Worm (Caenorhabditis elegans) whole organism, L1 larva: ENCODE results near the gene rfc-1.

Source experiments
- C16A3.4 ChIP-seq: fragments of 150-350 bp; optimal IDR thresholded peaks from 2 replicates; lab custom pipeline; 2014; ENCODE audit warnings: missing biosample characterization, missing genetic modification characterization
- aly-2 ChIP-seq: fragments of 150-350 bp; optimal IDR thresholded peaks from 2 replicates; lab custom pipeline; 2014; ENCODE audit warnings: missing biosample characterization, missing genetic modification characterization
- blmp-1 ChIP-seq: fragments of 150-350 bp; optimal IDR thresholded peaks from 2 replicates; lab custom pipeline; 2014; ENCODE audit warnings: missing biosample characterization, missing genetic modification characterization
- ceh-63 ChIP-seq: fragments of 200-800 bp; sonication (Bioruptor generic); optimal IDR thresholded peaks from 2 replicates; lab custom pipeline; 2018; ENCODE audit warnings: mild to moderate bottlenecking, missing genetic modification characterization, missing compliant biosample characterization
- dpl-1 ChIP-seq, 3 experiments: fragments of 150-350 bp in 2 of 3; sonication (generic microtip) in 1 of 3; optimal IDR thresholded peaks; 2 replicates each; lab custom pipeline; 2014 to 2017; ENCODE audit warnings: missing biosample characterization in 3 of 3, missing genetic modification characterization in 3 of 3, missing genetic modification reagents in 3 of 3
- dsc-1 ChIP-seq: sonication (generic microtip); optimal IDR thresholded peaks from 2 replicates; lab custom pipeline; 2016; ENCODE audit warnings: mild to moderate bottlenecking, missing genetic modification characterization, missing compliant biosample characterization
- efl-1 ChIP-seq, 4 experiments: fragments of 150-350 bp; optimal IDR thresholded peaks in 3 of 4; peaks in 1 of 4; 1 replicate in 1 of 4; 2 replicates in 3 of 4; lab custom pipeline; 2014; ENCODE audit warnings: missing biosample characterization in 2 of 4, missing genetic modification characterization in 2 of 4, missing genetic modification reagents in 2 of 4
- elt-2 ChIP-seq: sonication (generic microtip); optimal IDR thresholded peaks from 2 replicates; lab custom pipeline; 2016; ENCODE audit warnings: missing genetic modification characterization, mild to moderate bottlenecking, inconsistent platforms, missing compliant biosample characterization, missing genetic modification reagents
- grh-1 ChIP-seq: fragments of 200-800 bp; sonication (Bioruptor generic); IDR thresholded peaks from 2 replicates; pipeline ENCODE4 v1.3.6; 2022; ENCODE audit warnings: missing genetic modification reagents, missing genetic modification characterization, missing compliant biosample characterization
- hlh-17 ChIP-seq: fragments of 200-800 bp; sonication (Bioruptor generic); optimal IDR thresholded peaks from 2 replicates; lab custom pipeline; 2018; ENCODE audit warnings: missing genetic modification characterization, mild to moderate bottlenecking, missing compliant biosample characterization, moderate library complexity, borderline replicate concordance
- hlh-4 ChIP-seq: sonication (generic microtip); optimal IDR thresholded peaks from 2 replicates; lab custom pipeline; 2016; ENCODE audit warnings: mild to moderate bottlenecking, missing genetic modification characterization, missing compliant biosample characterization
- hpl-2 ChIP-seq: fragments of 150-350 bp; optimal IDR thresholded peaks from 2 replicates; lab custom pipeline; 2014; ENCODE audit warnings: missing biosample characterization, missing genetic modification reagents, missing genetic modification characterization
- irx-1 ChIP-seq: sonication (generic microtip); optimal IDR thresholded peaks from 2 replicates; lab custom pipeline; 2016; ENCODE audit warnings: missing genetic modification characterization, missing compliant biosample characterization
- isw-1 ChIP-seq: fragments of 200-800 bp; sonication (Bioruptor generic); IDR thresholded peaks from 2 replicates; pipeline ENCODE4 v1.3.6; 2022; ENCODE audit warnings: missing genetic modification characterization, missing compliant biosample characterization
- lin-14 ChIP-seq: fragments of 200-800 bp; sonication (Bioruptor generic); optimal IDR thresholded peaks from 2 replicates; lab custom pipeline; 2018; ENCODE audit warnings: mild to moderate bottlenecking, missing genetic modification characterization, moderate library complexity, missing compliant biosample characterization
- lin-15B ChIP-seq: fragments of 150-350 bp; sonication (generic microtip); optimal IDR thresholded peaks from 3 replicates; lab custom pipeline; 2014; ENCODE audit warnings: missing biosample characterization, missing genetic modification characterization
- lin-35 ChIP-seq, 2 experiments: fragments of 150-350 bp; optimal IDR thresholded peaks; 2 replicates each; lab custom pipeline; 2014; ENCODE audit warnings: missing biosample characterization in 2 of 2, missing genetic modification characterization in 2 of 2, missing genetic modification reagents in 2 of 2
- lsy-2 ChIP-seq, 2 experiments: fragments of 150-350 bp; optimal IDR thresholded peaks; 2 replicates each; lab custom pipeline; 2014; ENCODE audit warnings: missing biosample characterization in 2 of 2, missing genetic modification characterization in 2 of 2
- mdl-1 ChIP-seq, 2 experiments: fragments of 150-350 bp; optimal IDR thresholded peaks; 2 replicates each; lab custom pipeline; 2014 to 2017; ENCODE audit warnings: missing biosample characterization in 2 of 2, missing genetic modification characterization in 2 of 2, inconsistent platforms in 1 of 2
- mep-1 ChIP-seq: fragments of 150-350 bp; optimal IDR thresholded peaks from 2 replicates; lab custom pipeline; 2014; ENCODE audit warnings: missing biosample characterization, missing genetic modification characterization
- nhr-20 ChIP-seq: sonication (generic microtip); optimal IDR thresholded peaks from 2 replicates; lab custom pipeline; 2016; ENCODE audit warnings: mild to moderate bottlenecking, missing genetic modification characterization, missing compliant biosample characterization
- nhr-28 ChIP-seq: fragments of 150-350 bp; optimal IDR thresholded peaks from 2 replicates; lab custom pipeline; 2014; ENCODE audit warnings: missing biosample characterization, missing genetic modification characterization
- nhr-71 ChIP-seq: sonication (generic microtip); optimal IDR thresholded peaks from 2 replicates; lab custom pipeline; 2016; ENCODE audit warnings: mild to moderate bottlenecking, missing genetic modification characterization, moderate library complexity, missing compliant biosample characterization
- nhr-77 ChIP-seq: fragments of 150-350 bp; optimal IDR thresholded peaks from 2 replicates; lab custom pipeline; 2014; ENCODE audit warnings: missing biosample characterization, missing genetic modification characterization
- nhr-84 ChIP-seq: sonication (generic microtip); optimal IDR thresholded peaks from 2 replicates; lab custom pipeline; 2017; ENCODE audit warnings: missing biosample characterization, missing genetic modification characterization
- nhr-90 ChIP-seq: sonication (generic microtip); optimal IDR thresholded peaks from 2 replicates; lab custom pipeline; 2016; ENCODE audit warnings: mild to moderate bottlenecking, missing genetic modification characterization, missing compliant biosample characterization; ENCODE audit not compliant: poor library complexity
- rnt-1 ChIP-seq: sonication (generic microtip); optimal IDR thresholded peaks from 2 replicates; lab custom pipeline; 2016; ENCODE audit warnings: mild to moderate bottlenecking, missing genetic modification characterization, moderate library complexity, missing compliant biosample characterization
- skn-1 ChIP-seq: fragments of 150-350 bp; optimal IDR thresholded peaks from 2 replicates; lab custom pipeline; 2014; ENCODE audit warnings: missing biosample characterization, missing genetic modification characterization
- sup-37 ChIP-seq: fragments of 200-800 bp; sonication (Bioruptor generic); optimal IDR thresholded peaks from 2 replicates; lab custom pipeline; 2018; ENCODE audit warnings: mild to moderate bottlenecking, missing genetic modification characterization, missing compliant biosample characterization
- unc-30 ChIP-seq: sonication (generic microtip); optimal IDR thresholded peaks from 2 replicates; lab custom pipeline; 2017; ENCODE audit warnings: missing biosample characterization, missing genetic modification characterization
- unc-98 ChIP-seq: fragments of 200-800 bp; sonication (Bioruptor generic); IDR thresholded peaks from 2 replicates; pipeline ENCODE4 v1.3.6; 2022; ENCODE audit warnings: missing genetic modification characterization, missing compliant biosample characterization
- ztf-11 ChIP-seq, 2 experiments: sonication (generic microtip); optimal IDR thresholded peaks; 2 replicates each; lab custom pipeline; 2016 to 2017; ENCODE audit warnings: missing genetic modification characterization in 2 of 2, missing biosample characterization in 1 of 2, missing compliant biosample characterization in 1 of 2

The rfc-1 gene

DNA sequence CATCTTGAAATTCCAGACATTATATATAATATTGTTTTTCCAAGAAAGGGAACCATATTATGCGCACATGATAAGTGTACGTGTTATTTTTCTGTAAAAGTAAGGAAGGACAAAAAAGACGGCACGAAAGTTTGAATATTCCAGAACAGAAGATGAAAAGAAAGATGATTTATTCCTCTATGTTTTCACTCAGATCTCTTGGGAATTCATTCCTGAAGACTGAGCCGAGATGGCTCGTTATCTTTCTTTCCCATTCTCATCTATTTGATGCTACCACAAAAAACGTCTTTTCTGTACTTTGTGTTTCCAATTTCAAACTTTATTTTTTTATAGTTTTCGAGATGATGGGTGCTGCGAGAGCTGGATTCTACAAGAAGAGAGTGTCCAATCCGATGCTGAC lies 42.0 kb downstream of the rfc-1 start:
- TF ChIP-seq lin-14 (GFP tag; lab: Kevin White, UChicago) (peak; percentile 38), hlh-17 (GFP tag; lab: Kevin White, UChicago) (no peak)

DNA sequence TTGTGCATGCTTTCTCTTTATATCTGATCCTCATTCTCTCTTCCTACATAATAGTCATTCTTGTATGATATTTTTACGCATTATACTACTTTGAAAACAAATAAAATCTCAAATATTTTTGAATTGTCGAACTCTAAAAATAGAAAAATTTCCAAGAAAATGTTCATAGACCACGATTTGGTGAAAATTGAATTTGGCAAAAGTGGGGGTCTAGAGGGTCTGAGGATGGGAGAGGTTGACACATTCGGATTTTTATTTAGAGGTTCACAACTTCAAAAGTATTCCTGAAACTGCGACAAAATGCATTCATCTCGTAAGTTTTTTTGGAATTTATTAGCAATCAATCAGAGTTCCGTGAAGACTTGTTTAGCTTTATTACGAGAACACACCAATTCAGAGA lies 45.8 kb downstream of the rfc-1 start, which contains the start of gene glb-22:
glb-22 (plus strand) TSS at position 301 of the 400 bp plus-strand sequence.
- TF ChIP-seq aly-2 (tag; lab: Kevin White, UChicago), result no peak
- no peak for TF ChIP-seq unc-30 (tag; lab: Kevin White, UChicago)
- TF ChIP-seq skn-1 (tag; lab: Kevin White, UChicago), result no peak
- no peak for TF ChIP-seq dsc-1
- no peak for TF ChIP-seq lin-35 (GFP tag; optimal IDR thresholded peaks at IDR 0.05; lab: Kevin White, UChicago)
- no peak for TF ChIP-seq lin-14 (GFP tag; lab: Kevin White, UChicago)
- no peak for TF ChIP-seq ztf-11 (tag; optimal IDR thresholded peaks at IDR 0.05; lab: Kevin White, UChicago)
- no peak for TF ChIP-seq nhr-28
- TF ChIP-seq nhr-20 (tag; lab: Kevin White, UChicago), result no peak
- TF ChIP-seq sup-37 (GFP tag; lab: Kevin White, UChicago), result no peak
- no peak for TF ChIP-seq hpl-2 (GFP tag; lab: Kevin White, UChicago)
- no peak for TF ChIP-seq lsy-2 (tag; optimal IDR thresholded peaks at IDR 0.05; lab: Kevin White, UChicago)
- TF ChIP-seq unc-98, result no peak
- no peak for TF ChIP-seq elt-2
- TF ChIP-seq irx-1, result no peak
- no peak for TF ChIP-seq grh-1 (GFP tag; lab: Robert Waterston, UW)
- no peak for TF ChIP-seq isw-1 (GFP tag; lab: Robert Waterston, UW)
- no peak for TF ChIP-seq mdl-1 (tag; optimal IDR thresholded peaks at IDR 0.05; lab: Kevin White, UChicago)
- TF ChIP-seq nhr-84 (tag; lab: Kevin White, UChicago), result no peak

DNA sequence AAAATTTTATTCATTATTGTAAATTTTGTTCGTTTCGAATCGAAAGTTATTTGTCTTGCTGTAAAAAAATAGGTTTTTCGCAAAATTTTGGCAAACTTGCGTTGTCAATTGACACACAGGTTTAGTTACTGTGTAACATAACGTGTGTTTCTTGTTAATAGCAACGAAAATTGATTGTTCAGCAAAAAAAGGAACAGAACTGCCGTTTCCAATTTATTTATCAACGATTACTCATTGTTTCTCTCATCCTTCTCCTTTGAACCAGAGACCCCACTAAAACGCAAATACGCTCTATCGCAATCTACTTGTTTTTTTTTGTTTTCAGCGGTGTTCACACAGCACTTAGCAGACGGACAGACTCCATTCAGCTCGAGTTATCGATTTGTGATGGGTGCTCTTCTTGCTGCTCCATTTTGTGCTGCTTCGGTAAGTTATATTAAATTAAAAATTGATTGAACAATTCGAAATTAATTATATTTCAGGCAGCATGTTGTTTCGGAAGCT lies 48.0 kb downstream of the rfc-1 start, which contains the start of gene R11H6.2:
R11H6.2 (plus strand) TSS at position 326 of the 504 bp plus-strand sequence.
- TF ChIP-seq grh-1 (GFP tag; lab: Robert Waterston, UW) (no peak), nhr-71 (tag; lab: Kevin White, UChicago) (no peak), efl-1 (optimal IDR thresholded peaks at IDR 0.05; lab: Kevin White, UChicago) (peak; percentile 16 to 35), efl-1 (GFP tag; optimal IDR thresholded peaks at IDR 0.05 in 1 of 2; lab: Kevin White, UChicago) (peak; percentile 36 to 51), mep-1 (peak; percentile 27), C16A3.4 (tag; lab: Kevin White, UChicago) (peak; percentile 3), hlh-4 (tag; lab: Kevin White, UChicago) (no peak), blmp-1 (peak; percentile 1), rnt-1 (tag; lab: Kevin White, UChicago) (peak; percentile 31), dpl-1 (GFP tag; optimal IDR thresholded peaks at IDR 0.05; lab: Kevin White, UChicago) (peak in 1 of 3 experiments; percentile 52), lsy-2 (tag; optimal IDR thresholded peaks at IDR 0.05; lab: Kevin White, UChicago) (peak in 1 of 2 experiments; percentile 57), lin-14 (GFP tag; lab: Kevin White, UChicago) (peak; percentile 81), lin-35 (GFP tag; optimal IDR thresholded peaks at IDR 0.05; lab: Kevin White, UChicago) (peak; percentile 19 to 45)
- TF ChIP-seq, all 84 proteins: peak for 9

DNA sequence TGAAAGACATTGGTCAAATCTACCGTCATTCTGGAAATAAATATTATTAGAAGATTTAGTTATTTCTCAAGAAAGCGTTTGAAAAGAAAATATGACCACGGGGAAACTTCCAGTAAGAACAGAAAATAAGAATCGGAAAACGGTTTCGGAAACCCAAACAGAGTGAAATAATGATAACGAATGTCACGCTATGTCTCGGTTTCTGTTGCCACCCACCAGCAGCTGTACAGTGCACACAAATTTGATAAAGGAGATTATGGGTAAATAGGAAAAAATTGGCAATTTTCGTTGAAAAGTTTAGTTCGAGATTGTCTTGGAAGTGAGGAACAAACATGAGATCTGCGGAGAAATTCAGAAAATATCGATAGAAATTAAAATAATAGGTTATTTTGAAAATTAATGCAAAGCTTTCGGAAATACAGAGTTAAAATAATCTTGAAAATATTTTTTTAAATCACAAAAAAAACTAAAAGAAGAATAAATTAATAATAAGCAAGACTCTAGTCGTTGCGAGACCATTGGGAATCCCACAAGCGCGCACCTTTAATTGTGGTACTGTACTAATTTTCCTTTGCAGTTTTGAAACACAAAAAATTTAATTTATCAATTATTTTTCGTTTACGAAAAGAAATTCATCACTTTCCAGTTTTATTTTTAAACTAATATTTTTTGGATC lies 48.6 kb downstream of the rfc-1 start, which contains the start of gene pes-9:
pes-9 (minus strand) TSS at position 30 of the 676 bp plus-strand sequence.
- TF ChIP-seq lin-35 (GFP tag; optimal IDR thresholded peaks at IDR 0.05; lab: Kevin White, UChicago) (peak in 1 of 2 experiments; percentile 4), ceh-63 (GFP tag; lab: Kevin White, UChicago) (no peak), lin-15B (tag; lab: Kevin White, UChicago) (no peak), efl-1 (optimal IDR thresholded peaks at IDR 0.05; lab: Kevin White, UChicago) (no peak), efl-1 (GFP tag; optimal IDR thresholded peaks at IDR 0.05 in 1 of 2; lab: Kevin White, UChicago) (peak in 1 of 2 experiments; percentile 9), elt-2 (peak; percentile 42)

DNA sequence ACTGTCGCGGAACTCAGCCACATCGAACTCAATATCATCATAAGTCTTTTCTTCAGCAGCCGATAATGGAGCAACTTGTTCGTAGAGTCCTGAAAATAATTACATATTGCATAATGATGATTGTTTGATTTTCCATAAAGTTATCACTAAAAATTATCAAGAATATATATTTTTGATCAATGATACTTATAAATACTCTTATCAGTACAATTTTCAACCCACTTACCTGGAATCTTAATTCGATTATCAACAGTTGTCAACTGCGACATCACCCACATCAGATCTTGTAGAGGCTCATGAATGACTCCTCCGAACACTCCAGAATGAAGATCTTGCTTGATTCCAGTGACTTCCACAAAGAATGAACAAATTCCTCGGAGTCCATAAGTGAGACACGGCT lies 49.8 kb downstream of the rfc-1 start:
- TF ChIP-seq nhr-90 (tag; lab: Kevin White, UChicago) (no peak), nhr-77 (tag; lab: Kevin White, UChicago) (no peak), elt-2 (peak; percentile 44), irx-1 (no peak)
